Fruit fly (Drosophila melanogaster): ENCODE data around the gene TotF.

Gene TotF

DNA sequence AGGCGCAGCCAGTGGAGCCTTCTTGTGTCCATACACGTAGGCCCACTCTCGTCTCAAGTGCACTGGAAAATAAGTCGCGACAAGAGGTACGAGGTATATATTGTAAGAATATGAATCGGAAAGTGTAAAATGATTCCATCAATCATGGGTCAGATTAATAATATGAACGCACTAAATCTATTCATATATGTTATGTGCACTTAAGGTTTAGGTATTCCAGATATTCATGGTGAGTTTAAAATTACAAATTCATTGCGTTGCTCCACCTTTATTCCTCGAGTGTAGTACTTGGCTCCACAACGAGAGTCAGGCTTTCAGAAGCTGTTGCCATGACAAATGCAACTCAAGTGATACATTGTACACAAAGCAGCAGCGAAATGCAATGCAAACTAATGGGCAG, 6.9 kb downstream of the TotF start:
- peak; percentile 64 for TF ChIP-seq Drgx (GFP tag; IDR thresholded peaks at IDR 0.05)
- peak in 1 of 2 experiments; percentile 0 for TF ChIP-seq bsh (GFP tag; optimal IDR thresholded peaks at IDR 0.05)
- no peak for TF ChIP-seq tio (GFP tag; optimal IDR thresholded peaks at IDR 0.05)

DNA sequence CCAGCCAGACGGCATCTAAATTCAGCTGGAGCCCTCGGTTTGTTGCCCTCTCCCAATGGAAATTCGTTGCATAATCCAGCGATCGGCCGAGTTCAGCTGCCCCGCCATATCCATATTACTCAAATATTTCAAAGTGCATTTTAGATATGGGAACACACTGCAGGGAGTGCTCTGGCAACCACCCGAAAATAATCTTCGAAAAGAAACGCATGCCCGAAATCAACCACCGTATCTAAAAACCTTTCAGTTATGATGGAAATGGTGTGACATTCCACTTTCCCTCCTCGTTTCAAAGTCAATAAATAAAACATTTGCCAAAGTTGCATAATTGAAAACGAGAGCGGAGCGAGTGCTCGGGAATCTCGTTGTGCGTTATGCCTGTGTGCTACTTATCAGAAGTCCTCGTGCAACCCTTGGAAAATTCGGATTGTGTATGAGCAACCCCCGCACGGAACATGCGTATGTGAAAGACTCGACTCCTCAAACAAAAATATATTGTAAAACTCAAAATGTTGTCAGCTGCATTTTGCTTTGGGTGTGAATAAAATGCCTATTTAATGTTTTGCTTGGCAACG, 9.4 kb downstream of the TotF start:
- TF ChIP-seq Fer3 (tag; optimal IDR thresholded peaks at IDR 0.05) (no peak), kni (GFP tag; optimal IDR thresholded peaks at IDR 0.05) (peak; percentile 65), tio (GFP tag; optimal IDR thresholded peaks at IDR 0.05) (no peak), Pdp1 (GFP tag; optimal IDR thresholded peaks at IDR 0.05) (peak in 1 of 2 experiments; percentile 68), CG10565 (GFP tag; optimal IDR thresholded peaks at IDR 0.05) (no peak), gsb-n (tag; optimal IDR thresholded peaks at IDR 0.05) (peak; percentile 88), ERR (GFP tag; optimal IDR thresholded peaks at IDR 0.05) (no peak), CG5180 (GFP tag; optimal IDR thresholded peaks at IDR 0.05) (peak; percentile 35), lov (optimal IDR thresholded peaks at IDR 0.05) (no peak), lov (GFP tag; IDR thresholded peaks at IDR 0.05) (0 out of 3 replicates have a peak, but pooled peaks have one; percentile 39), CG17186 (GFP tag; optimal IDR thresholded peaks at IDR 0.05) (no peak), zfh1 (GFP tag; IDR thresholded peaks at IDR 0.05) (0 out of 3 replicates have a peak, but pooled peaks have one; percentile 25), sd (tag; optimal IDR thresholded peaks at IDR 0.05) (peak; percentile 35), sens (GFP tag) (peak; percentile 78), CG18476 (GFP tag; optimal IDR thresholded peaks at IDR 0.05) (peak; percentile 76), Blimp-1 (GFP tag; optimal IDR thresholded peaks at IDR 0.05) (peak; percentile 11), CG17912 (GFP tag; optimal IDR thresholded peaks at IDR 0.05) (no peak), pros (GFP tag; optimal IDR thresholded peaks at IDR 0.05) (peak; percentile 96), CG2199 (GFP tag; IDR thresholded peaks at IDR 0.05) (peak; percentile 98), Kr (GFP tag; optimal IDR thresholded peaks at IDR 0.05) (peak; percentile 44), nerfin-1 (tag; optimal IDR thresholded peaks at IDR 0.05) (peak; percentile 96), chn (GFP tag; optimal IDR thresholded peaks at IDR 0.05) (no peak), nau (GFP tag; optimal IDR thresholded peaks at IDR 0.05) (no peak), CG8924 (tag; optimal IDR thresholded peaks at IDR 0.05) (peak; percentile 14)

DNA sequence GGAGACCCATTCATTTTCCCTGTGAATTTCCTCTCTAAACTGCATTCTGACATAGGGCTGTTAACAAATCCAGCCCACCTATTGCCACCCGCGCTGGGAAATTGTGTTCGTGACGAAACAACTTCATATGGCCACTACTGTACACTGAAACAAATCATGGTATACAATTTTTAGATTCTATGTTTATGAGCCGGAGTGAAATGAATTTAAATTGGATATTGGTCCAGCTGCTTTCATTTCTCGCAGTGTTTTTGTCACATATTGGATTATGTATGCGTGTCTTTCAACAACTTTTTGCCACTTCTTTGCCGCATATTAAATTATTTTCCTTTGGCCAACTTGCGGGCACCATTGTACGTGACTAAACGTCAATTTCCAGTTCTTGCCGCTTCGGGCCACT, 12.7 kb downstream of the TotF start:
- TF ChIP-seq cg (GFP tag; optimal IDR thresholded peaks at IDR 0.05) (no peak), Dll (GFP tag; IDR thresholded peaks at IDR 0.05; ENCODE audit: partially characterized antibody) (no peak), dmrt99B (tag; optimal IDR thresholded peaks at IDR 0.05) (peak; percentile 1), CkIIα-i1 (GFP tag; IDR thresholded peaks at IDR 0.05) (no peak), Blimp-1 (GFP tag; optimal IDR thresholded peaks at IDR 0.05) (peak; percentile 2), gt (GFP tag; IDR thresholded peaks at IDR 0.05) (no peak), CG1603 (tag; optimal IDR thresholded peaks at IDR 0.05) (peak; percentile 6), ftz-f1 (GFP tag; optimal IDR thresholded peaks at IDR 0.05) (no peak), bsh (GFP tag; optimal IDR thresholded peaks at IDR 0.05) (peak in 1 of 2 experiments; percentile 8), phol (tag; optimal IDR thresholded peaks at IDR 0.05) (peak; percentile 8), ATbp (GFP tag; optimal IDR thresholded peaks at IDR 0.05) (peak; percentile 0), sens (GFP tag) (peak; percentile 37)

Measured in whole organism, embryonic.